Worm (Caenorhabditis elegans): ENCODE measurements around the gene F19G12.3.
"Not testable (repeated sequence)": the region's sequence is repeated elsewhere in the genome, so short reads cannot be mapped to it uniquely, and the experiment has no call there.

Gene F19G12.3

DNA sequence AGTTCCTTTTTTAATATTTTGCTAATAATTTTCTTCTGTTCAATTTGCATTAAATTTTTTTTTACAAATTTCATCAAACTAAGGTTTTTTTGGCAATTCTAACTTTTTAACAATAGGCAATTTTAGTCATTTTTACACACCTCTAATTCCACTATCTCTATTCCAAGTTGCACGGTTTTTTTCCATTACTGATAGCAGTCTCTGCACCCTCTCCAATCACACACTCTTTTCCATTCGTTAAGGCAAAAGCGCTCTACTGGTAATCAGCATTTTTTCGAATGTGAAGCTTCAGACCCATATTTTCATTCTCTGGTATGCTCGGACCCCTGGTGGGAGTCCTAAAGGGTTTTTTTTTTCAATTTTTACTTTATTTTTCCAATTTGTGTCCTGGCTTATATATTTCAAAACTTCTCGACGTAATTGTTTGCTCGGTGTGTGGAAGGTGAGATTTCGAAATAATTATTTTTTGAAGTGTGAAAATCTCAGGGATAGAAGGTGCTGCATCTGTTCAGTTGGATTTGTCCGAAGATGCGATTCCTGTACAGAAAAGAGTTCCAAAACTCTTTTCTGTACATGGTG, 7.7 kb upstream of the F19G12.3 start, which contains the start of the genes F19G12.4 and F19G12.8:
Gene F19G12.4 (plus strand): TSS at position 529 of the 579 bp plus-strand sequence.
Gene F19G12.8 (plus strand): TSS at position 545 of the 579 bp plus-strand sequence.
- TF ChIP-seq pqm-1 (tag; optimal IDR thresholded peaks at IDR 0.05) = peak; percentile 38
- TF ChIP-seq elt-2 (tag; optimal IDR thresholded peaks at IDR 0.05) = peak; percentile 62
- no peak for TF ChIP-seq ceh-28 (tag; optimal IDR thresholded peaks at IDR 0.05)
- TF ChIP-seq skn-1 (tag; optimal IDR thresholded peaks at IDR 0.05) = peak; percentile 54

ce11 chrX:1419163-1419696, 5.4 kb upstream of the F19G12.3 start, which contains the start of gene F19G12.9:
F19G12.9 (plus strand) TSS chrX:1419213.
- TF ChIP-seq fkh-2 (tag; optimal IDR thresholded peaks at IDR 0.05) (no peak), nhr-25 (tag; optimal IDR thresholded peaks at IDR 0.05) (no peak), mml-1 (tag; optimal IDR thresholded peaks at IDR 0.05) (no peak), skn-1 (tag; optimal IDR thresholded peaks at IDR 0.05) (peak; percentile 92), elt-2 (tag; optimal IDR thresholded peaks at IDR 0.05) (peak; percentile 43), pha-4 (tag; optimal IDR thresholded peaks at IDR 0.05) (peak; percentile 14)

- TF ChIP-seq elt-2 (tag; optimal IDR thresholded peaks at IDR 0.05) = peak; percentile 40
- TF ChIP-seq nfya-1 (tag; optimal IDR thresholded peaks at IDR 0.05; ENCODE audit: insufficient read depth) = no peak
- TF ChIP-seq skn-1 (tag; optimal IDR thresholded peaks at IDR 0.05) = peak; percentile 97
- peak; percentile 10 for TF ChIP-seq snpc-4 (tag; optimal IDR thresholded peaks at IDR 0.05)
These were observed 4.1 kb upstream of the F19G12.3 start for ce11 chrX:1420524-1420923.

- peak; percentile 48 for TF ChIP-seq elt-2 (tag; optimal IDR thresholded peaks at IDR 0.05)
These were observed 2.4 kb upstream of the F19G12.3 start for ce11 chrX:1422221-1422620.

DNA sequence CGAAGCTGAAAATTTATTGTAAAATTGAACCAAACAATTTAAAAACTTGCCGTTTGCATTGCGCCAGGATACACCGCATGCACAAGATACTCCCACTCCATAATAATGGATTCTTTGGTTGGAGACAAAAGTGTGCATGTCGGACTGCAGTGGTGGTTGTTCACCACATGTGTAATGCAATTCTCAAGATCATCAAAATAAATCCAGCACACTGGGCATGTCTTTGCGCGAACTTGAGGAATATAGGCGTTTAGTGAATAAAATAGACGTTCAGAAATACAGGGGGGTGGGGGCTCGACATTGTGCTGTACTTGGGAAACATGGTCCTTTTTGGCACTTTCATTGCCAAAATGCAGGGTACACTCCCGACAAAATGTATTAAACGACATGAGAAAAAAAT, 1.8 kb downstream of the F19G12.3 start, which contains the start of gene F19G12.11:
Gene F19G12.11 (minus strand): TSS at position 101 of the 400 bp plus-strand sequence.
- TF ChIP-seq skn-1 (tag; optimal IDR thresholded peaks at IDR 0.05) = no peak
- no peak for TF ChIP-seq nhr-28 (tag; optimal IDR thresholded peaks at IDR 0.05)
- no peak for TF ChIP-seq pqm-1 (tag; optimal IDR thresholded peaks at IDR 0.05)
- no peak for TF ChIP-seq nhr-25 (tag; optimal IDR thresholded peaks at IDR 0.05)
- no peak for TF ChIP-seq nhr-43 (tag; optimal IDR thresholded peaks at IDR 0.05; ENCODE audit: poor library complexity, severe bottlenecking)

ce11 chrX:1430707-1431106, 6.1 kb downstream of the F19G12.3 start, which contains the start of gene F19G12.1:
F19G12.1 (plus strand) TSS chrX:1431007.
- TF ChIP-seq lin-39 (tag; optimal IDR thresholded peaks at IDR 0.05); unc-62 (GFP tag; optimal IDR thresholded peaks at IDR 0.05); fkh-10 (GFP tag; optimal IDR thresholded peaks at IDR 0.05): not testable (repeated sequence)

- TF ChIP-seq hmg-11 (tag; optimal IDR thresholded peaks at IDR 0.05) = peak; percentile 45
- TF ChIP-seq mml-1 (tag; optimal IDR thresholded peaks at IDR 0.05) = no peak
- TF ChIP-seq fkh-2 (tag; optimal IDR thresholded peaks at IDR 0.05) = no peak
- TF ChIP-seq snpc-4 (tag; optimal IDR thresholded peaks at IDR 0.05) = peak; percentile 28
- TF ChIP-seq egl-27 (tag; optimal IDR thresholded peaks at IDR 0.05) = no peak
- TF ChIP-seq nhr-28 (tag; optimal IDR thresholded peaks at IDR 0.05) = no peak
- no peak for TF ChIP-seq lin-15B (tag; optimal IDR thresholded peaks at IDR 0.05)
- TF ChIP-seq nhr-67 (tag; optimal IDR thresholded peaks at IDR 0.05) = no peak
- no peak for TF ChIP-seq nhr-76 (tag; optimal IDR thresholded peaks at IDR 0.05)
- peak; percentile 19 for TF ChIP-seq lin-39 (tag; optimal IDR thresholded peaks at IDR 0.05)
- no peak for TF ChIP-seq aly-2 (tag; optimal IDR thresholded peaks at IDR 0.05)
- peak; percentile 20 for TF ChIP-seq ceh-28 (tag; optimal IDR thresholded peaks at IDR 0.05)
These were observed 12.5 kb downstream of the F19G12.3 start for ce11 chrX:1437097-1437496.

- no peak for TF ChIP-seq R02D3.7 (tag; optimal IDR thresholded peaks at IDR 0.05)
- TF ChIP-seq lsy-12 (tag; optimal IDR thresholded peaks at IDR 0.05) = no peak
- TF ChIP-seq mdl-1 (tag; optimal IDR thresholded peaks at IDR 0.05) = peak; percentile 7
- TF ChIP-seq ceh-28 (tag; optimal IDR thresholded peaks at IDR 0.05) = peak; percentile 7
- TF ChIP-seq egl-27 (tag; optimal IDR thresholded peaks at IDR 0.05) = no peak
- peak; percentile 16 for TF ChIP-seq fkh-10 (GFP tag; optimal IDR thresholded peaks at IDR 0.05)
- no peak for TF ChIP-seq aly-2 (tag; optimal IDR thresholded peaks at IDR 0.05)
- TF ChIP-seq pqm-1 (tag; optimal IDR thresholded peaks at IDR 0.05) = no peak
- no peak for TF ChIP-seq nhr-11 (tag; optimal IDR thresholded peaks at IDR 0.05)
These were observed 14.3 kb downstream of the F19G12.3 start for ce11 chrX:1438925-1439324.

Data from whole organism, L3 larva.